Worm (Caenorhabditis elegans): ENCODE results near the gene T09A5.15.

- TF ChIP-seq ceh-19 (GFP tag; optimal IDR thresholded peaks at IDR 0.05), result no peak
- TF ChIP-seq unc-55 (GFP tag; optimal IDR thresholded peaks at IDR 0.05), result no peak
- no peak for TF ChIP-seq tbx-7 (tag; optimal IDR thresholded peaks at IDR 0.05)
- no peak for TF ChIP-seq ceh-24 (tag; optimal IDR thresholded peaks at IDR 0.05)
- TF ChIP-seq ama-1 (optimal IDR thresholded peaks at IDR 0.05), result no peak
- TF ChIP-seq ceh-30 (tag; optimal IDR thresholded peaks at IDR 0.05), result no peak
These were observed 19.1 kb upstream of the T09A5.15 start for ce11 chrII:7838661-7839060.

All from whole organism, late embryonic.